Worm (Caenorhabditis elegans): ENCODE measurements around the gene ZC239.13.

ce11 chrII:3206423-3206989 lies 16.1 kb downstream of the ZC239.13 start, which contains the start of the genes ZC239.20 and ZC239.21:
- TF ChIP-seq tra-4 (tag; optimal IDR thresholded peaks at IDR 0.05): no peak
- no peak for TF ChIP-seq ama-1 (optimal IDR thresholded peaks at IDR 0.05)
- no peak for TF ChIP-seq ceh-36 (tag; optimal IDR thresholded peaks at IDR 0.05)
- no peak for TF ChIP-seq hmg-4 (GFP tag; optimal IDR thresholded peaks at IDR 0.05)
- no peak for TF ChIP-seq tbx-11 (GFP tag; IDR thresholded peaks at IDR 0.05)
- no peak for TF ChIP-seq pes-1 (GFP tag; IDR thresholded peaks at IDR 0.05)
- TF ChIP-seq F13C5.2 (tag; optimal IDR thresholded peaks at IDR 0.05): no peak
- no peak for TF ChIP-seq flt-1 (GFP tag; IDR thresholded peaks at IDR 0.05)
- no peak for TF ChIP-seq sea-1 (GFP tag; conservative IDR thresholded peaks at IDR 0.05)
- TF ChIP-seq B0310.2 (tag; optimal IDR thresholded peaks at IDR 0.05): no peak
- TF ChIP-seq aly-1 (tag; optimal IDR thresholded peaks at IDR 0.05): no peak
- no peak for TF ChIP-seq tbx-37 (GFP tag; conservative IDR thresholded peaks at IDR 0.05)
